Fruit fly (Drosophila melanogaster): Measurements from ENCODE around the gene Adss.

Gene Adss

dm6 chr3R:20833664-20834063 lies 3.3 kb upstream of the Adss start (continued):
- peak; percentile 62; the same call in 1 of the 2 replicates for TF ChIP-seq slbo (GFP tag; IDR thresholded peaks at IDR 0.05)
- no peak for TF ChIP-seq CG16813 (GFP tag; IDR thresholded peaks at IDR 0.05; ENCODE audit: partially characterized antibody)
- TF ChIP-seq CG7839 (tag; optimal IDR thresholded peaks at IDR 0.05): peak; percentile 39
- peak; percentile 59 for TF ChIP-seq gem (tag; optimal IDR thresholded peaks at IDR 0.05)
- peak; percentile 11 for TF ChIP-seq Hsf (GFP tag; optimal IDR thresholded peaks at IDR 0.05)
- peak; percentile 29; the same call in 1 of the 2 replicates for TF ChIP-seq sim (GFP tag; IDR thresholded peaks at IDR 0.05)
- TF ChIP-seq Xbp1 (GFP tag; optimal IDR thresholded peaks at IDR 0.05): peak; percentile 54
- no peak for TF ChIP-seq prd (optimal IDR thresholded peaks at IDR 0.05)
- 0 out of 3 replicates have a peak, but pooled peaks have one; percentile 23 for TF ChIP-seq prd (GFP tag; IDR thresholded peaks at IDR 0.05)
- no peak for TF ChIP-seq CG11085 (GFP tag; IDR thresholded peaks at IDR 0.05)
- TF ChIP-seq CG15269 (tag; optimal IDR thresholded peaks at IDR 0.05): peak; percentile 46
- TF ChIP-seq CG10209 (GFP tag; optimal IDR thresholded peaks at IDR 0.05): no peak
- peak; percentile 39 for TF ChIP-seq PHDP (tag; optimal IDR thresholded peaks at IDR 0.05)
- peak; percentile 29 for TF ChIP-seq NfI (GFP tag; optimal IDR thresholded peaks at IDR 0.05)
- TF ChIP-seq E2f2 (GFP tag; IDR thresholded peaks at IDR 0.05): no peak
- peak; percentile 2 for TF ChIP-seq Myb (GFP tag; optimal IDR thresholded peaks at IDR 0.05)
- TF ChIP-seq CG8388 (GFP tag; optimal IDR thresholded peaks at IDR 0.05): peak; percentile 30
- TF ChIP-seq Aef1 (GFP tag; IDR thresholded peaks at IDR 0.05): no peak
- peak; percentile 21 for TF ChIP-seq CG2120 (GFP tag; optimal IDR thresholded peaks at IDR 0.05)
- peak; percentile 33 for TF ChIP-seq unpg (GFP tag; optimal IDR thresholded peaks at IDR 0.05)
- no peak for TF ChIP-seq Camta (GFP tag; optimal IDR thresholded peaks at IDR 0.05)
- TF ChIP-seq croc (GFP tag; conservative IDR thresholded peaks at IDR 0.05): no peak; the same call in 2 of the 3 replicates
- peak; percentile 19 for TF ChIP-seq CG30403 (GFP tag; optimal IDR thresholded peaks at IDR 0.05)
- TF ChIP-seq CG1602 (GFP tag; optimal IDR thresholded peaks at IDR 0.05): peak; percentile 18
- TF ChIP-seq row (GFP tag; IDR thresholded peaks at IDR 0.05): peak; percentile 62
- no peak for TF ChIP-seq nerfin-1 (tag; optimal IDR thresholded peaks at IDR 0.05)
- TF ChIP-seq slp2 (GFP tag; optimal IDR thresholded peaks at IDR 0.05): peak; percentile 36
- TF ChIP-seq sens (GFP tag): peak; percentile 80
- TF ChIP-seq Atf-2 (GFP tag; optimal IDR thresholded peaks at IDR 0.05): peak; percentile 2
- no peak for TF ChIP-seq CG32532 (GFP tag; IDR thresholded peaks at IDR 0.05)
- TF ChIP-seq CG2712 (tag; optimal IDR thresholded peaks at IDR 0.05): peak; percentile 35
- peak; percentile 44 for TF ChIP-seq CG17328 (GFP tag; IDR thresholded peaks at IDR 0.05)
- no peak for TF ChIP-seq sna (GFP tag; IDR thresholded peaks at IDR 0.05; ENCODE audit: partially characterized antibody)
- no peak for TF ChIP-seq CG3847 (GFP tag; IDR thresholded peaks at IDR 0.05)
- peak; percentile 22 for TF ChIP-seq chn (GFP tag; optimal IDR thresholded peaks at IDR 0.05)
- no peak for TF ChIP-seq amos (GFP tag; IDR thresholded peaks at IDR 0.05; ENCODE audit: partially characterized antibody)
- peak; percentile 62 for TF ChIP-seq zf30C (GFP tag; optimal IDR thresholded peaks at IDR 0.05)
- TF ChIP-seq Atf6 (GFP tag; IDR thresholded peaks at IDR 0.05): peak; percentile 32; the same call in 1 of the 2 replicates
- peak; percentile 33 for TF ChIP-seq en (GFP tag; optimal IDR thresholded peaks at IDR 0.05)
- no peak for TF ChIP-seq CG30431 (GFP tag; optimal IDR thresholded peaks at IDR 0.05)
- no peak for TF ChIP-seq H15 (GFP tag; IDR thresholded peaks at IDR 0.05)
- TF ChIP-seq CoRest (tag; optimal IDR thresholded peaks at IDR 0.05): peak; percentile 21
- TF ChIP-seq chif (GFP tag; optimal IDR thresholded peaks at IDR 0.05): peak in 1 of 2 experiments; percentile 29
- peak; percentile 35; the same call in 1 of the 2 replicates for TF ChIP-seq vvl (GFP tag; IDR thresholded peaks at IDR 0.05)
- TF ChIP-seq caup (GFP tag; optimal IDR thresholded peaks at IDR 0.05; ENCODE audit: severe bottlenecking): no peak
- TF ChIP-seq CG33557 (GFP tag; optimal IDR thresholded peaks at IDR 0.05): no peak
- no peak for TF ChIP-seq ase (GFP tag; IDR thresholded peaks at IDR 0.05)
- peak; percentile 49 for TF ChIP-seq dmrt99B (tag; optimal IDR thresholded peaks at IDR 0.05)
- TF ChIP-seq stc (GFP tag; IDR thresholded peaks at IDR 0.05): peak; percentile 48; the same call in 1 of the 2 replicates
- TF ChIP-seq z (GFP tag; IDR thresholded peaks at IDR 0.05): peak; percentile 83
- peak; percentile 22 for TF ChIP-seq nmo (GFP tag; optimal IDR thresholded peaks at IDR 0.05)
